Fruit fly (Drosophila melanogaster) whole organism: ENCODE data around the gene B-H2.

Source experiments
- CG8478 ChIP-seq: fragments of >200 bp; optimal IDR thresholded peaks from 2 replicates; lab custom pipeline; 2018; ENCODE audit warnings: inconsistent platforms
- Dll ChIP-seq: fragments of >200 bp; optimal IDR thresholded peaks from 2 replicates; lab custom pipeline; 2017
- EcR ChIP-seq, 2 experiments: fragments of >200 bp; optimal IDR thresholded peaks; 2 replicates each; lab custom pipeline; 2017; ENCODE audit warnings: missing biosample characterization in 2 of 2, missing genetic modification characterization in 2 of 2, missing genetic modification reagents in 2 of 2
- pan ChIP-seq: fragments of >200 bp; optimal IDR thresholded peaks from 2 replicates; lab custom pipeline; 2017
- psq ChIP-seq: fragments of >200 bp; optimal IDR thresholded peaks from 2 replicates; lab custom pipeline; 2017
- usp ChIP-seq: fragments of >200 bp; optimal IDR thresholded peaks from 2 replicates; lab custom pipeline; 2017; ENCODE audit warnings: missing biosample characterization, missing genetic modification characterization, mixed read lengths

The B-H2 gene

dm6 chrX:17302202-17303061 is 11.9 kb upstream of the B-H2 start:
- TF ChIP-seq CG8478 (no peak), usp (GFP tag; lab: Kevin White, UChicago) (no peak), EcR (GFP tag; optimal IDR thresholded peaks at IDR 0.05; lab: Kevin White, UChicago) (no peak), psq (lab: Kevin White, UChicago) (no peak), Dll (no peak), pan (lab: Kevin White, UChicago) (no peak)

DNA sequence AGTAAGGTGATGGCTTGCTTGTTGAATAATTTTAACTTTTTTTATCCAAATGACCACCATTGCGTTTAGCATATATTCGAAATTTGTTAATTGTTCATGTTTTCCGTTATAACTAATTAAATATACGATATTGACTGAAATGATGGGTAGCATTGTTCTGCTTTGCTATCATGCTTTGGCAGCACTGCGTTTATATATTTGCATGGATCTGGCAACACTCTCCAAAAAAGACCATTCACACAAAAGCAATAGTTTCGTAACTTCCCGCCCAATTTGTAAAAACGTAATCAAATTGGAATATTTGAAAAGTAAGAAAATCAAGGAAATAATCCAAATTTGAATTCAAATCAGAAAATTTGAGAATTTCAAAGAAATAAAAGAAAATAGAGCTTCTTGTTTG is 8.8 kb upstream of the B-H2 start:
- TF ChIP-seq EcR (GFP tag; optimal IDR thresholded peaks at IDR 0.05; lab: Kevin White, UChicago) (no peak), Dll (no peak), pan (lab: Kevin White, UChicago) (no peak)

- TF ChIP-seq usp (GFP tag; lab: Kevin White, UChicago) = no peak
- no peak for TF ChIP-seq EcR (GFP tag; optimal IDR thresholded peaks at IDR 0.05; lab: Kevin White, UChicago)
- no peak for TF ChIP-seq psq (lab: Kevin White, UChicago)
- no peak for TF ChIP-seq Dll
- no peak for TF ChIP-seq CG8478
- no peak for TF ChIP-seq pan (lab: Kevin White, UChicago)
These were observed 6.2 kb upstream of the B-H2 start for dm6 chrX:17308211-17308610.

- TF ChIP-seq Dll (no peak), EcR (GFP tag; optimal IDR thresholded peaks at IDR 0.05; lab: Kevin White, UChicago) (no peak), pan (lab: Kevin White, UChicago) (no peak), CG8478 (no peak), psq (lab: Kevin White, UChicago) (no peak), usp (GFP tag; lab: Kevin White, UChicago) (no peak)
These were observed 1.0 kb upstream of the B-H2 start for dm6 chrX:17313346-17313745.

DNA sequence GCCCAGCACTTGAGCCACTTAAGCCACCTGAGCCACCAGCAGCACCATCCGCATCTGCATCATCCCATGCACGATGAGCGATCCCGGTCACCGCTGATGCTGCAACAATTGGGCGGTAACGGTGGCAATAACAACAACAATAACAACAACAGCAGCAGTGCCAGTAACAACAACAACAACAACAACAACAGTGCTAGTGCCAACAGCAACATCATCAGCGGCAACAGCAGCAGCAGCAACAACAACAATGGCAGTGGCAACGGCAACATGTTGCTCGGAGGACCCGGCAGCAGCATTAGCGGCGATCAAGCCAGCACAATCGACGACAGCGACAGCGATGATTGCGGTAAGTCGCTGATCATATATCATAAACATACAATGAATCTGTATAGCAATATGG is 1.2 kb downstream of the B-H2 start:
- TF ChIP-seq pan (lab: Kevin White, UChicago) (no peak), usp (GFP tag; lab: Kevin White, UChicago) (no peak), CG8478 (no peak), EcR (GFP tag; optimal IDR thresholded peaks at IDR 0.05; lab: Kevin White, UChicago) (no peak), psq (lab: Kevin White, UChicago) (no peak), Dll (no peak)

DNA sequence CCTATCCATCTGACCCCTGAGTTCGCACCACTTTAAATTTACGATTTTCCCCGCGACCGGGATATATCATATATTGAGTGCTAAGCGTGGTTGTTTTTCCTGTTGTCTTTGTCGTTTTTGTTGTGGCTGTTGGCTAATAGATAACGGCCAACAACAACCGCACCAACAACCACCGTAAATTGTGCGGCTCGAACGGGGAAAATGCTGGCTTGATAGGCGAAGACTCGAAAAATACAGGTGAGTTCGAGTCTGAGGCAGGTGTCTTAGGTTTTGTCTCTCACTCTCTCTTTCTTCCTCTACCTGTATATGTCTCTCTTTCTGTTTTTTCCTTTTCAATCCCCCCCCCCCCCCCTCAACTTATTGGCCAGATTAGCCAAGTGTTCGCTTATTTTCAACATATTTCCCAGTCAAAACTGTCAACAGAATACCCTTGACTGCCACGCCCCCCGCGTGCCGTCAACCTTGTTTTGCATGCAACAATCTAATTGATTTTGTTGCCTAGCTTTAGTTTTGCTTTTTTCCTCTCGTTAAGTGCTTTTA is 2.4 kb downstream of the B-H2 start:
- TF ChIP-seq EcR (GFP tag; optimal IDR thresholded peaks at IDR 0.05; lab: Kevin White, UChicago) = no peak

- no peak for TF ChIP-seq CG8478
- no peak for TF ChIP-seq psq (lab: Kevin White, UChicago)
- no peak for TF ChIP-seq Dll
These were observed 8.5 kb downstream of the B-H2 start for dm6 chrX:17322852-17323251.

DNA sequence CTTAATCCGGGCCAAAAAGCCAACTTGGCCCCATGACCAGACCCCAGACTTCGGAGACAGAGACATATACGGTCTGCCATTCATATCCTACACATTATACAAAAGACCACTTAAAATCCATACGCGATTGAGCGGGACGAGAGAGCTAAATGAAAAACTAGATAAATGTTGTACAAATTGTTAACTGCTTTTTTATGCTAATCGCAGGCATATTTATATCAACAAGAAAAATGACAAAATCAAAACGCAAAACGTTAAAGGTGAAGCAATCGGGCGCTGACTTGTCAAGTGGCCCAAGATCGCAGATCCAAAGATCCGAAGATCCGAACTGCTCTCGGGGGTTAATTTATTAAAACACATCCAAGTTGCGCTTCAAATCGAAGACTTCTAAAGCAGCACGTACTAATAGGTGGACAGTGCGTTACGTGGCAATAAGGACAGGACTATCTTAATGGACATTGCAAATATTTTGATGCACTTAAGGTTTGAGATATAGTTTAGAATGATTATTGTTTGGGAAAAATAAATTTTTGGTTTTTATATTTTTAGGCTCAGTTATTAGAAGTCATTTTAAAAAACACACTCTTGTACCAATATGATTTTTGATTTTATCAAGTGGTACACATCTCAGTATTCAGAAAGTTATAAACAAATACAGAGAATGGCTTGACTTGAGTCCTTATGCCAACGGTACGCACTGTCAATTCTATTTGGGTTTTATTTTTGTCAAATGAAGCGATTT is 15.7 kb downstream of the B-H2 start:
- no peak for TF ChIP-seq psq (lab: Kevin White, UChicago)
- TF ChIP-seq CG8478 = no peak
- no peak for TF ChIP-seq Dll
- no peak for TF ChIP-seq usp (GFP tag; lab: Kevin White, UChicago)
- TF ChIP-seq EcR (GFP tag; optimal IDR thresholded peaks at IDR 0.05; lab: Kevin White, UChicago) = no peak
- no peak for TF ChIP-seq pan (lab: Kevin White, UChicago)

- TF ChIP-seq psq (lab: Kevin White, UChicago) = no peak
These were observed 16.4 kb downstream of the B-H2 start for dm6 chrX:17330678-17331261.

- peak; percentile 36 for TF ChIP-seq pan (lab: Kevin White, UChicago)
- TF ChIP-seq psq (lab: Kevin White, UChicago) = no peak
These were observed 18.0 kb downstream of the B-H2 start for dm6 chrX:17332390-17332789.

DNA sequence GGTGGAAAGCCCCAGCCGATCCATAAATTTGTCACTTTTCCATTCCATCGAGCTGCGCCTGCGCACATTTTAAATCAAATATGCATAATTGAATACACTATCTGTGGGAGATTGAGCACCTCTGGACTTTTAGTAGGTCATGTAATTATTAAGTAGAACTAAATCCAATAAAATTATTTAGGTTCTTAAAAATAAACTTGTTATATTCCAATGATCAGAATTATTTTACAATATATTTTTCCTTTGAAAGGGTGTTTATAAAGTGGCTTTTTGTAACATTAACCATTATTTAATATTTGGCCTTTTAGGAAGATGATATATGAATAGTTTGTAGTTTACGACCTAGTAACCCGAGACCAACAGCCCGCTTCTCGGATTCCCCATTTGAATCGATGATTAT is 19.7 kb downstream of the B-H2 start:
- TF ChIP-seq psq (lab: Kevin White, UChicago) (no peak), EcR (GFP tag; optimal IDR thresholded peaks at IDR 0.05; lab: Kevin White, UChicago) (no peak), usp (GFP tag; lab: Kevin White, UChicago) (no peak), pan (lab: Kevin White, UChicago) (no peak), Dll (no peak), CG8478 (no peak)

- TF ChIP-seq usp (GFP tag; lab: Kevin White, UChicago) (no peak), Dll (no peak), pan (lab: Kevin White, UChicago) (no peak), CG8478 (no peak), EcR (GFP tag; optimal IDR thresholded peaks at IDR 0.05; lab: Kevin White, UChicago) (no peak), psq (lab: Kevin White, UChicago) (no peak)
These were observed 22.0 kb downstream of the B-H2 start for dm6 chrX:17336335-17336734.
